Worm (Caenorhabditis elegans) whole organism, L3 larva: ENCODE measurements around the gene cyk-1.
"Not testable (repeated sequence)": the region's sequence is repeated elsewhere in the genome, so short reads cannot be mapped to it uniquely, and the experiment has no call there.

ENCODE experiments used
- ceh-16 ChIP-seq: sonication (generic microtip); optimal IDR thresholded peaks from 2 replicates; lab custom pipeline; 2017; ENCODE audit warnings: missing biosample characterization, missing genetic modification characterization
- ceh-28 ChIP-seq: fragments of 150-350 bp; optimal IDR thresholded peaks from 2 replicates; lab custom pipeline; 2014; ENCODE audit warnings: missing biosample characterization, missing genetic modification reagents, missing genetic modification characterization
- jun-1 ChIP-seq: fragments of 150-350 bp; optimal IDR thresholded peaks from 2 replicates; lab custom pipeline; 2014; ENCODE audit warnings: missing biosample characterization, missing genetic modification reagents, missing genetic modification characterization
- lin-15B ChIP-seq: fragments of 150-350 bp; optimal IDR thresholded peaks from 2 replicates; lab custom pipeline; 2014; ENCODE audit warnings: missing biosample characterization, missing genetic modification characterization
- mdl-1 ChIP-seq: fragments of 150-350 bp; optimal IDR thresholded peaks from 2 replicates; lab custom pipeline; 2014; ENCODE audit warnings: missing biosample characterization, missing genetic modification characterization
- nhr-25 ChIP-seq: sonication (generic microtip); optimal IDR thresholded peaks from 2 replicates; lab custom pipeline; 2017; ENCODE audit warnings: missing biosample characterization, missing genetic modification characterization
- nhr-28 ChIP-seq: fragments of 150-350 bp; optimal IDR thresholded peaks from 2 replicates; lab custom pipeline; 2014; ENCODE audit warnings: missing biosample characterization, missing genetic modification characterization
- skn-1 ChIP-seq: fragments of 150-350 bp; optimal IDR thresholded peaks from 2 replicates; lab custom pipeline; 2014; ENCODE audit warnings: missing biosample characterization, missing genetic modification characterization
- zag-1 ChIP-seq: fragments of 150-350 bp; optimal IDR thresholded peaks from 2 replicates; lab custom pipeline; 2014; ENCODE audit warnings: missing biosample characterization, missing genetic modification characterization
- ztf-4 ChIP-seq: fragments of 150-350 bp; optimal IDR thresholded peaks from 2 replicates; lab custom pipeline; 2014; ENCODE audit warnings: missing biosample characterization, missing genetic modification characterization

DNA sequence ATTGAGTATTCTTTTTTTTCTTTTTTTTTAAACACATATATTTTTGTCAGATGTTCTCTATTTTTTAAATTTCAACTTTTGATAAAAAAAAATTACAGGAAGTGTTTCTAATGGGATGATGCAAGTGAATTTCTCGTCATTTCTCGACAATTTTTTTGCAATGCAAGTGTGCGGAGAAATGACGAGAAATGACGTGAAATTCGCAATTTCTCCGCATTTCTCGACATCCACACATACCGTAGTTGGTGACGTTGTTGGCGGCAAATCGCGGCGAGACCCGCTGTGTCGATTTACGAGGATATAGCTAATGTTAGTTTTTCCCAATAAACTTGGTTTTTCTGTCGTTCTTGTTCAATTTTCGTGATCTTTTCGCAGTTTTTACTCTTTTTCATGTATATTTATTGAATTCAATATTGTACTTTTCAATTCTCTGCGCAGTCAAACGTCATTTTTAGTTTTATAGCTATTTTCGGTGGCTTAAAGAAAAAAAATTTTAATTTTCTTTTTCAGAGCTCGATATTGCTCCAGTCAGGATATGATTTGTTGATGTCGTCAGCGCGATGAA, 46.9 kb downstream of the cyk-1 start, which contains the start of gene F31E3.6:
- TF ChIP-seq mdl-1 (tag; lab: Kevin White, UChicago); skn-1 (tag; lab: Kevin White, UChicago); jun-1 (tag; lab: Kevin White, UChicago); ceh-16 (tag; lab: Kevin White, UChicago); ceh-28 (tag; lab: Kevin White, UChicago); nhr-25 (tag; lab: Kevin White, UChicago); lin-15B; ztf-4; zag-1 (tag; lab: Kevin White, UChicago); nhr-28 (tag; lab: Kevin White, UChicago): not testable (repeated sequence)
